Worm (Caenorhabditis elegans) whole organism, dauer: ENCODE results near the gene C23H5.15.

Experiments
- unc-62 ChIP-seq: sonication (generic microtip); optimal IDR thresholded peaks from 2 replicates; lab custom pipeline; 2017; ENCODE audit warnings: missing biosample characterization, missing genetic modification reagents, missing genetic modification characterization

C23H5.15 gene

ce11 chrIV:2102793-2103192 lies at the start of gene C23H5.15:
C23H5.15 (minus strand) TSS chrIV:2102893.
- no peak for TF ChIP-seq unc-62 (GFP tag; lab: Kevin White, UChicago)

DNA sequence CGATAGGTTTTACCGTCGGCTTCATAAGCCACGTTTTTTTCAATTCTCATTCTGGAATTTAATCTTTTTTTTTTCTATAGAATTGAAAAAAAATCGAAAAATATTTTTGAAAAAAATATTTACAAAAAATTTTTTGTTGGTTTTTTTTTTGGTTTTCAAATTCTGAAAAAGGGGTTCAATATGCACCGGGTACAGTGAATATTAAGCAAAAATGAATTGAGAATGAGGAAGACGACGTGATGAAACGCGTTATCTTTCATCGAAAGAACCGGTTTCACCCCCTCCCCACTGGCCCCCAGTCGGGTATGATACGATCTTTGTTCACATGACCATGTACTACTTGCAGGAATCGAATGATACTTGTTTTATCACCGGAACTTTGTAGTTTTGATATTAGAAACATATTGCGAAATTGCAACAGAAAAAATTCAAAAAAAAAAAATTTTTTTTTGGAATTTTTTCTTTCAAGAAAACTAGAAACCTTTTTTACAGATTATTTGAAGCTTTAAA lies 46.6 kb upstream of the C23H5.15 start, which contains the start of gene C54E4.5:
Gene C54E4.5 (minus strand): TSS at position 51 of the 510 bp plus-strand sequence.
- no peak for TF ChIP-seq unc-62 (GFP tag; lab: Kevin White, UChicago)

- no peak for TF ChIP-seq unc-62 (GFP tag; lab: Kevin White, UChicago)
These were observed 39.6 kb upstream of the C23H5.15 start for ce11 chrIV:2142320-2142719.

DNA sequence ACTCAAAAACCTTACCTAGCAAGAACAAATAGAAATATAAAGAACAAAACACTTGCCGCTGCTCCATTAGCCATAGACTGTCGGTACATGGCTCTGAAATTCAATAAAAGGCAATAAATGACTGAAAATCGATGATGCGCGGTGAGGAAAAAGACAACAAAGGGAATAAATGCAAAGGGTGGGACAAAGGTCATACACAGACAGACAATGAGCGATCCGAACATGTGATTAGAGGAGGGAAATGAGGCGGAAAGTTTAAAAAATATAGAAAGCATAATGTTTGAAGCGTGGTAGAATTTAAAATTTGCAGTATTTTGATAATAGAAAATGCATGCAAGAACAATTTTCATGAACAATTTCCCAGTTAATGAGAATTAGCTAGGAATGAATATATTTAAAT lies 37.9 kb upstream of the C23H5.15 start, which contains the start of gene C54E4.12:
Gene C54E4.12 (minus strand): TSS at position 101 of the 400 bp plus-strand sequence.
- no peak for TF ChIP-seq unc-62 (GFP tag; lab: Kevin White, UChicago)

- no peak for TF ChIP-seq unc-62 (GFP tag; lab: Kevin White, UChicago)
These were observed 34.8 kb upstream of the C23H5.15 start for ce11 chrIV:2137478-2137877.

DNA sequence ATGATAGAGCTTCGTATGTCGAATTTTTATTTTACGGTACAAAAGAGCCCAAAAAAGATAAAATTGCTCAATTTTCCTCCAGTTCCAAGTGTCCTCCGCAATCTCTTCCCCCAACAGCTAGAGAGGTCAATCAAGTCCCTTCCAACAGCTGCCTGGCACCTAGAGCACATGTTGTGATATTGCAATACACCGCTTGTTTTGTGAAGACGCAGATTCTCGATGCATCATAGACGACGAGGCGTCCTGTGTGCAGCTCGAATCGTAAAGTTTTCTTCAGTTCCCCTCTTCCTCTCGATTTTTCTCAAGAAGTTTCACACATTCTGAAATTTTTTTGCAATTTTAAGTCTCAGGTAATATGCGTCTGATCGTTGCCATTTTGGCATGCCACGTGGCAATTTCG lies 33.9 kb upstream of the C23H5.15 start, which contains the start of gene test-1:
Gene test-1 (plus strand): TSS at position 345 of the 400 bp plus-strand sequence.
- no peak for TF ChIP-seq unc-62 (GFP tag; lab: Kevin White, UChicago)

- TF ChIP-seq unc-62 (GFP tag; lab: Kevin White, UChicago) = no peak
These were observed 30.8 kb upstream of the C23H5.15 start, which contains the start of gene C23H5.12 for ce11 chrIV:2133431-2133940. C23H5.12 (plus strand) TSS chrIV:2133481.

ce11 chrIV:2130714-2131113 lies 28.0 kb upstream of the C23H5.15 start, which contains the start of gene prmt-6:
prmt-6 (plus strand) TSS chrIV:2130965.
- no peak for TF ChIP-seq unc-62 (GFP tag; lab: Kevin White, UChicago)

DNA sequence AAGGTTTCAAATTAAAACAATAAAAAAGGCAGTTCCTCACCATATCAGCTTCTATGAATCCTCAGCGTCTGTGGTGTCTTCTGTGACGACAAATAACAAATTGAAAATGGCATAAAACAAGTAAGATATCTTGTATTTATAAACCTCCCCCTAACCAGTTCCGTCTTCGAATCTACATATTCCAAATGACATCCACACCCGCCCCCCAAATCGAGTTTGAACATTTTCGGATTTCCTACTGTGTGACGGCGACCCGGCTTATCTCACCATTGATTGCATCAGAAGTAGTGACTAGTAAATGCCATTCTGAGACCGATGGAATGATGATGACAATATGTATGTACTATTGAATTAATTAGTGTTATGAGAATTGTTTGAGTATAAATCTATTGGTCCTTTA lies 26.1 kb upstream of the C23H5.15 start, which contains the start of gene grl-20:
Gene grl-20 (minus strand): TSS at position 101 of the 400 bp plus-strand sequence.
- TF ChIP-seq unc-62 (GFP tag; lab: Kevin White, UChicago) = no peak

ce11 chrIV:2127375-2127774 lies 24.7 kb upstream of the C23H5.15 start:
- TF ChIP-seq unc-62 (GFP tag; lab: Kevin White, UChicago) = no peak

DNA sequence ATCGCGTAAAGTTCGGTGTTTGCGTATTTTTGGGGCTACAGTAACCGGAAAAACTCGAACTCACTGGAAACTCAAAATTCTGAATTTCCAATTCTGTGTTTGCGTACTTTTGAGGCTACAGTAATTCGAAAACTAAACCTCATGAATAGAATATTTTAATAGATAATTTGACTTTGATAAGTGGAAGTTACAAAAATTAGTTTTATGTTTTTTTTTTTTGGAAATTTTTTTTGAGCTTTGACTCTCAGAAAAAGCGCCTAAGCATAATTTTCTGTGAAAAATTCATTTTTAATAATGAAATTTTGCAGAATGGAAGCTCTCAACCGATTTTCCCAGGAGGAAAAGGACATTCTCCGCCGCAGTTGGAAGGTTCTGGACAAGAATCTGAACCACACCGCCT lies 19.8 kb upstream of the C23H5.15 start, which contains the start of gene glb-7:
Gene glb-7 (plus strand): TSS at position 301 of the 400 bp plus-strand sequence.
- TF ChIP-seq unc-62 (GFP tag; lab: Kevin White, UChicago) = no peak

- TF ChIP-seq unc-62 (GFP tag; lab: Kevin White, UChicago) = no peak
These were observed 14.6 kb upstream of the C23H5.15 start for ce11 chrIV:2117268-2117667.

- TF ChIP-seq unc-62 (GFP tag; lab: Kevin White, UChicago) = no peak
These were observed 11.6 kb upstream of the C23H5.15 start, which contains the start of gene xbx-4 for ce11 chrIV:2114337-2114736. xbx-4 (plus strand) TSS chrIV:2114637.

DNA sequence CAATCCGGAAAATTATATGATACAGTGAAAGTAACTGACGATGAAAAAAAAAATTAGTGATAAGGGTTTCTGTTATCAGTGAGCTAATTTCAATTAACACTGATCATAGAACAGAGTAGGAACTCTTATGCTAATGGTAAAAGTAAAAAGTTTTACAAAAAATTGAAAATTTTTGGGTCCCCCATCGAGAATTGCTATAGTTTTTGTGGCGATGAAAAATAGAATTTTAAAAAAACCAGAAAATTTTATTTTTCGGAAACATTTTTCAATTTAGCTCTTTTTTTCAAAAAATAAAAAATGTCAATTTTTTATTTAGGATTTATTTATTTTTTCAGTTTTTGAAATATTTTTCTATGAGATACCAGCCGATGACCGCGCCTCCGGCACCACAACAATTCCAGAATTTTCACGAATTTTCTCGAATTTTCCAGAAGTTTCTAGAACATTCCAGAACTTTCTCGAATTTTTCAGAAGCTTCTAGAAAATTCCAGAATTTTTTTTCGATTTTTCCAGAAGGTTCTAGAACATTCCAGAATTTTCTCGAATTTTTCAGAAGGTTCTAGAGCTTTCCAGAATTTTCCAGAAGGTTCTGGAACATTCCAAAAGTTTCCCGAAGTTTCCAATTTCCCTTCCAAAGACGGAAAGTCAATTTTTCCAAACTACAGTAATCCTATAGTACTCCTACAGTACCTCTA lies 10.8 kb upstream of the C23H5.15 start, which contains the start of gene C23H5.8:
Gene C23H5.8 (minus strand): TSS at position 51 of the 695 bp plus-strand sequence.
- no peak for TF ChIP-seq unc-62 (GFP tag; lab: Kevin White, UChicago)

DNA sequence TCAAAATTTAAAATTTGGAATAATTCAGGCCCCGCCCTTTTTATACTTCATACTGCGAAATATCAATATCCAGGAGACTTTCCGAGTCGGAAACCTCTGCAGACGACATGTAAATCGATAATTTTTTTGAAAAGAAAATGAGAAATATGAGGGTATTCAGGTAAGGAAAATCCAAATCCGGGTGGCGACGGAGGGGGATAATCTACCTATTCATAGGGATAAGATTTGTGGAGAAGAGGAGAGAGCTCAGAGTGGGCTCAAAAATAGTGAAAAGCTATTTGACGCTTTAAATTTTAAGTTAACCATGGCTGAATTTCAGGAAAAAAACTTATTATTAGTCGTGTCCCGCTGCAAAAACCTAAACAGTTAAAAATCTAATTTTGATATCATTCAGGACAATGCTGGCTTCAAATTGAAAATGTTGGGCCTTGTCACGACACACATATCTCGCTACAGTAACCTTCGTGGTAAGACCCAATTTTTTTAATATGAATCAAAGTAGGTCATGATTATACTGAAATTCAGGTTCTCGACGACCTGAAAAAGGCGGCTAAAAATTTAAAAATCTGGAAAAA lies 8.7 kb upstream of the C23H5.15 start, which contains the start of gene che-6:
Gene che-6 (minus strand): TSS at position 109 of the 575 bp plus-strand sequence.
- no peak for TF ChIP-seq unc-62 (GFP tag; lab: Kevin White, UChicago)

DNA sequence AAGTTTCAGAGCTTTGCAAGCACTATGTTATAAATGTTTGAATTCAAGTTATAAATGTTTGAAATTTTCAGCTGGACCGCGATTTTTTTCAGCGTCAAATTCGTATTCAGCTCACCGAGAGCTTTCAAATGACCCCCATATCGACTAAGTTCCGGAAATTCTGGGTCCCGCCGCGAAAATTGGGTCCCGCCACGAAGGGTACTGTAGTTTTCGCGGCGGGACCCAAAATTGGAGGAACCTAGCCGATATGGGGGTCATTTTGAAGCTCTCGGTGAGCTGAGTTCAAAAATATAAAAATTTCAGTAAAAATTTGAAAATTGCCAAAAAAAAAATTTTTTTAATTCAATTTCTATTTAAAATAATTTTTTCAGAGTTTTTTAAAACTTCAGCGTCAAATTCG lies 4.0 kb upstream of the C23H5.15 start:
- TF ChIP-seq unc-62 (GFP tag; lab: Kevin White, UChicago) = no peak
